Worm (Caenorhabditis elegans) whole organism, L4 larva: Measurements from ENCODE around the gene nhr-260.

Experiments used
- D1046.2 ChIP-seq: fragments of 200-800 bp; sonication (Bioruptor generic); IDR thresholded peaks from 2 replicates; pipeline ENCODE4 v1.3.6; 2022; ENCODE audit warnings: missing genetic modification characterization, missing compliant biosample characterization
- R02D3.7 ChIP-seq: fragments of 150-350 bp; sonication (generic microtip); optimal IDR thresholded peaks from 3 replicates; lab custom pipeline; 2014; ENCODE audit warnings: missing biosample characterization, missing genetic modification characterization
- Y5F2A.4 ChIP-seq: fragments of 200-800 bp; sonication (Bioruptor generic); optimal IDR thresholded peaks from 2 replicates; lab custom pipeline; 2018; ENCODE audit warnings: mild to moderate bottlenecking, missing genetic modification characterization, missing compliant biosample characterization
- ceh-32 ChIP-seq: sonication (generic microtip); optimal IDR thresholded peaks from 2 replicates; lab custom pipeline; 2016; ENCODE audit warnings: mild to moderate bottlenecking, missing genetic modification characterization, missing compliant biosample characterization; ENCODE audit not compliant: poor library complexity
- fkh-10 ChIP-seq: fragments of 150-350 bp; optimal IDR thresholded peaks from 2 replicates; lab custom pipeline; 2014; ENCODE audit warnings: missing biosample characterization, missing genetic modification reagents, missing genetic modification characterization
- hlh-30 ChIP-seq: sonication (generic microtip); optimal IDR thresholded peaks from 2 replicates; lab custom pipeline; 2017; ENCODE audit warnings: antibody characterized with exemption, mild to moderate bottlenecking, missing genetic modification characterization, missing compliant biosample characterization; ENCODE audit not compliant: insufficient read depth
- lin-13 ChIP-seq: fragments of 150-350 bp; optimal IDR thresholded peaks from 2 replicates; lab custom pipeline; 2014; ENCODE audit warnings: missing biosample characterization, missing genetic modification reagents, missing genetic modification characterization
- nhr-10 ChIP-seq: fragments of 150-350 bp; optimal IDR thresholded peaks from 2 replicates; lab custom pipeline; 2014; ENCODE audit warnings: missing biosample characterization, missing genetic modification characterization
- nhr-25 ChIP-seq: sonication (generic microtip); optimal IDR thresholded peaks from 2 replicates; lab custom pipeline; 2017; ENCODE audit warnings: missing genetic modification characterization, mild to moderate bottlenecking, missing compliant biosample characterization, antibody characterized with exemption, moderate library complexity, borderline replicate concordance; ENCODE audit not compliant: insufficient read depth
- pha-4 ChIP-seq, 2 experiments: fragments of 150-350 bp in 1 of 2; fragments of 200-800 bp in 1 of 2; sonication (Bioruptor generic) in 1 of 2; IDR thresholded peaks in 1 of 2; optimal IDR thresholded peaks in 1 of 2; 2 replicates each; pipeline versions ENCODE4 v1.3.6 to Lab custom; 2014 to 2022; ENCODE audit warnings: missing genetic modification characterization in 2 of 2, missing genetic modification reagents in 2 of 2, missing biosample characterization in 1 of 2, missing compliant biosample characterization in 1 of 2
- skn-1 ChIP-seq: fragments of 150-350 bp; optimal IDR thresholded peaks from 2 replicates; lab custom pipeline; 2014; ENCODE audit warnings: missing biosample characterization, missing genetic modification characterization
- snpc-4 ChIP-seq: fragments of 150-350 bp; optimal IDR thresholded peaks from 2 replicates; lab custom pipeline; 2014; ENCODE audit warnings: missing biosample characterization, missing genetic modification characterization
- ztf-11 ChIP-seq: fragments of 150-350 bp; optimal IDR thresholded peaks from 2 replicates; lab custom pipeline; 2014; ENCODE audit warnings: missing biosample characterization, missing genetic modification characterization

DNA sequence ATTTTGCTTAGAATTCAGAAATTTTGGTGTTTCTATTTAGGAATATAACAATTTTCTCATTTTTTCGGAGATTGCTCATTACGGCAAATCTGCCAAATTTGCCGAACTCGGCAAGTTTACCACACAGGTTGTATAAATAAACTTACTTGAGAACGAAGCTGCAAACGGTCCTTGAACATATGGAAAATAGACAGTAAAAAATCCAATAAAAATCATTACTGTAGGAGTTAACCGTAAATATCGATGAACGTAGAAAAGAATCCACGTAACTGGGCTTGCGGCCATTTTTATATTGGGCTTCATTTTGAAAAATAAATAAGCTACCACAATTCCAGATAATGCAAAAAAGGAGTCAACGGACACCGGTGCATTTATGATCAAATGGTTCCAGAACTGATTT, 28.8 kb upstream of the nhr-260 start:
- no peak for TF ChIP-seq pha-4 (GFP tag; IDR thresholded peaks at IDR 0.05; lab: Robert Waterston, UW)
- TF ChIP-seq pha-4 (tag; optimal IDR thresholded peaks at IDR 0.05; lab: Kevin White, UChicago) = no peak
- no peak for TF ChIP-seq skn-1 (tag; lab: Kevin White, UChicago)
- TF ChIP-seq ceh-32 (tag; lab: Kevin White, UChicago) = no peak
- no peak for TF ChIP-seq nhr-25 (tag; lab: Kevin White, UChicago)
- no peak for TF ChIP-seq Y5F2A.4
- no peak for TF ChIP-seq fkh-10 (GFP tag; lab: Kevin White, UChicago)
- TF ChIP-seq R02D3.7 (tag; lab: Kevin White, UChicago) = no peak
- no peak for TF ChIP-seq hlh-30
- no peak for TF ChIP-seq ztf-11 (tag; lab: Kevin White, UChicago)
- no peak for TF ChIP-seq D1046.2
- no peak for TF ChIP-seq snpc-4
- TF ChIP-seq lin-13 = no peak
- TF ChIP-seq nhr-10 (tag; lab: Kevin White, UChicago) = no peak
